Worm (Caenorhabditis elegans) whole organism, L3 larva: Measurements from ENCODE around the gene sri-31.

ENCODE experiments used
- ZK546.5 ChIP-seq: sonication (generic microtip); optimal IDR thresholded peaks from 2 replicates; lab custom pipeline; 2017; ENCODE audit warnings: missing biosample characterization, missing genetic modification characterization
- egl-27 ChIP-seq: sonication (generic microtip); optimal IDR thresholded peaks from 4 replicates; lab custom pipeline; 2017; ENCODE audit warnings: missing biosample characterization, missing genetic modification reagents, missing genetic modification characterization
- eor-1 ChIP-seq, 2 experiments: fragments of 150-350 bp; optimal IDR thresholded peaks; 2 replicates each; lab custom pipeline; 2014 to 2018; ENCODE audit warnings: missing biosample characterization in 2 of 2, missing genetic modification characterization in 2 of 2
- fkh-10 ChIP-seq: sonication (generic microtip); optimal IDR thresholded peaks from 2 replicates; lab custom pipeline; 2017; ENCODE audit warnings: missing biosample characterization, missing genetic modification reagents, missing genetic modification characterization
- nhr-12 ChIP-seq: fragments of 150-350 bp; optimal IDR thresholded peaks from 2 replicates; lab custom pipeline; 2014; ENCODE audit warnings: missing biosample characterization, missing genetic modification characterization

DNA sequence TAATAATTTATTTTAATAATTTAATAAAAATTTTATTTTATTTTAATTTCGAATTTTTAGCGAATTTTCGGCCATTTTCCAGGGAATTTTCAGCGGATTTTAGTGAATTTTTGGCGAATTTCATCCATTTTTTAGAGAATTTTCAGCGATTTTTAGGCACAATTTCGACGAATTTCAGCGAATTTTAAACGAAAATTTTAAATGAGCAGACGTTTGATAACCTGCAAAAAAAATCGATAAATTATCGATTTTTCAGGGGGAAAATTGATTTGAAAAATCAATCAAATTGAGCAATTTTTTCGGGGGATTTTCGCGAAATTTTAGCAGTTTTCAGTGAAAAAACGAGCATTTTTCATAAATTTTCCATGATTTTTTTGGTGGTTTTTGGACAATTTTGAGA lies 17.8 kb downstream of the sri-31 start:
- TF ChIP-seq ZK546.5 (tag; lab: Kevin White, UChicago) (no peak), egl-27 (tag; lab: Kevin White, UChicago) (no peak), nhr-12 (no peak), eor-1 (tag; optimal IDR thresholded peaks at IDR 0.05; lab: Kevin White, UChicago) (no peak), fkh-10 (no peak)
